Worm (Caenorhabditis elegans) whole organism, young adult: Measurements from ENCODE around the gene ZK856.18.

Experiments
- F33H1.4 ChIP-seq: fragments of 200-800 bp; sonication (Bioruptor generic); IDR thresholded peaks from 2 replicates; pipeline ENCODE4 v1.3.6; 2022; ENCODE audit warnings: missing genetic modification reagents, missing genetic modification characterization, missing compliant biosample characterization
- F55B11.4 ChIP-seq: sonication (generic microtip); optimal IDR thresholded peaks from 2 replicates; lab custom pipeline; 2016; ENCODE audit warnings: missing compliant biosample characterization, missing genetic modification characterization, borderline replicate concordance; ENCODE audit not compliant: insufficient read depth
- F57C9.4 ChIP-seq: sonication (generic microtip); optimal IDR thresholded peaks from 2 replicates; lab custom pipeline; 2017; ENCODE audit warnings: mild to moderate bottlenecking, missing genetic modification characterization, missing compliant biosample characterization
- K11D2.4 ChIP-seq: fragments of 200-800 bp; sonication (Bioruptor generic); IDR thresholded peaks from 2 replicates; pipeline ENCODE4 v1.3.6; 2022; ENCODE audit warnings: missing genetic modification reagents, missing genetic modification characterization, missing compliant biosample characterization
- K12H6.12 ChIP-seq: fragments of 200-800 bp; sonication (Bioruptor generic); optimal IDR thresholded peaks from 2 replicates; lab custom pipeline; 2018; ENCODE audit warnings: mild to moderate bottlenecking, missing genetic modification characterization, missing compliant biosample characterization
- T26A5.8 ChIP-seq: sonication (generic microtip); optimal IDR thresholded peaks from 2 replicates; lab custom pipeline; 2016; ENCODE audit warnings: missing genetic modification characterization, missing compliant biosample characterization
- Y53F4B.3 ChIP-seq: fragments of 200-800 bp; sonication (Bioruptor generic); IDR thresholded peaks from 2 replicates; pipeline ENCODE4 v1.3.6; 2022; ENCODE audit warnings: missing genetic modification reagents, missing genetic modification characterization, missing compliant biosample characterization
- Y79H2A.3 ChIP-seq: fragments of 200-800 bp; sonication (Bioruptor generic); conservative IDR thresholded peaks from 2 replicates; pipeline ENCODE4 v1.3.6; 2022; ENCODE audit warnings: missing genetic modification reagents, missing genetic modification characterization, missing compliant biosample characterization
- ZK185.1 ChIP-seq: sonication (generic microtip); optimal IDR thresholded peaks from 2 replicates; lab custom pipeline; 2016; ENCODE audit warnings: mild to moderate bottlenecking, missing genetic modification characterization, missing compliant biosample characterization; ENCODE audit not compliant: poor library complexity, severe bottlenecking
- akir-1 ChIP-seq: fragments of 200-800 bp; sonication (Bioruptor generic); optimal IDR thresholded peaks from 2 replicates; lab custom pipeline; 2018; ENCODE audit warnings: mild to moderate bottlenecking, missing genetic modification characterization, moderate library complexity, missing compliant biosample characterization
- atf-7 ChIP-seq: sonication (generic microtip); optimal IDR thresholded peaks from 2 replicates; lab custom pipeline; 2017; ENCODE audit warnings: mild to moderate bottlenecking, missing genetic modification characterization, missing compliant biosample characterization
- athp-1 ChIP-seq: sonication (generic microtip); optimal IDR thresholded peaks from 2 replicates; lab custom pipeline; 2017; ENCODE audit warnings: mild to moderate bottlenecking, missing genetic modification characterization, missing compliant biosample characterization
- attf-3 ChIP-seq: fragments of 200-800 bp; sonication (Bioruptor generic); conservative IDR thresholded peaks from 2 replicates; pipeline ENCODE4 v1.3.6; 2022; ENCODE audit warnings: missing genetic modification reagents, missing genetic modification characterization, missing compliant biosample characterization
- attf-5 ChIP-seq: fragments of 200-800 bp; sonication (Bioruptor generic); optimal IDR thresholded peaks from 2 replicates; lab custom pipeline; 2018; ENCODE audit warnings: mild to moderate bottlenecking, missing genetic modification characterization, missing compliant biosample characterization
- ccch-3 ChIP-seq: fragments of 200-800 bp; sonication (Bioruptor generic); optimal IDR thresholded peaks from 2 replicates; lab custom pipeline; 2018; ENCODE audit warnings: mild to moderate bottlenecking, missing genetic modification characterization, missing compliant biosample characterization
- cebp-1 ChIP-seq, 2 experiments: fragments of 200-800 bp in 1 of 2; sonication (Bioruptor generic) in 1 of 2; sonication (generic microtip) in 1 of 2; IDR thresholded peaks in 1 of 2; optimal IDR thresholded peaks in 1 of 2; 2 replicates each; pipeline versions ENCODE4 v1.3.6 to Lab custom; 2017 to 2022; ENCODE audit warnings: missing compliant biosample characterization in 2 of 2, missing genetic modification characterization in 2 of 2, mild to moderate bottlenecking in 1 of 2, missing genetic modification reagents in 1 of 2, moderate library complexity in 1 of 2
- ceh-91 ChIP-seq: fragments of 200-800 bp; sonication (Bioruptor generic); IDR thresholded peaks from 2 replicates; pipeline ENCODE4 v1.3.6; 2022; ENCODE audit warnings: missing genetic modification reagents, missing genetic modification characterization, missing compliant biosample characterization
- chd-7 ChIP-seq: sonication (generic microtip); optimal IDR thresholded peaks from 2 replicates; lab custom pipeline; 2016; ENCODE audit warnings: mild to moderate bottlenecking, missing genetic modification characterization, moderate library complexity, missing compliant biosample characterization
- egl-18 ChIP-seq: fragments of 200-800 bp; sonication (Bioruptor generic); IDR thresholded peaks from 2 replicates; pipeline ENCODE4 v1.3.6; 2022; ENCODE audit warnings: missing genetic modification reagents, missing genetic modification characterization, missing compliant biosample characterization
- fkh-3 ChIP-seq: sonication (generic microtip); optimal IDR thresholded peaks from 2 replicates; lab custom pipeline; 2016; ENCODE audit warnings: mild to moderate bottlenecking, missing genetic modification characterization, missing compliant biosample characterization
- him-1 ChIP-seq: sonication (generic microtip); optimal IDR thresholded peaks from 2 replicates; lab custom pipeline; 2016; ENCODE audit warnings: missing genotype, missing genetic modification reagents, missing genetic modification characterization, missing compliant biosample characterization
- hmg-1.2 ChIP-seq: fragments of 200-800 bp; sonication (Bioruptor generic); IDR thresholded peaks from 2 replicates; pipeline ENCODE4 v1.3.6; 2022; ENCODE audit warnings: missing genetic modification reagents, missing genetic modification characterization, missing compliant biosample characterization
- hsf-1 ChIP-seq: fragments of 200-800 bp; sonication (Bioruptor generic); IDR thresholded peaks from 2 replicates; pipeline ENCODE4 v1.3.6; 2022; ENCODE audit warnings: missing genetic modification reagents, missing genetic modification characterization, missing compliant biosample characterization
- let-607 ChIP-seq, 2 experiments: fragments of 200-800 bp in 1 of 2; sonication (Bioruptor generic) in 1 of 2; sonication (generic microtip) in 1 of 2; optimal IDR thresholded peaks; 2 replicates each; lab custom pipeline; 2016 to 2018; ENCODE audit warnings: mild to moderate bottlenecking in 2 of 2, missing compliant biosample characterization in 2 of 2, missing genetic modification characterization in 2 of 2, moderate library complexity in 2 of 2, missing genotype in 1 of 2
- lin-54 ChIP-seq: fragments of 200-800 bp; sonication (Bioruptor generic); optimal IDR thresholded peaks from 2 replicates; lab custom pipeline; 2018; ENCODE audit warnings: mild to moderate bottlenecking, missing genetic modification characterization, missing compliant biosample characterization
- lsl-1 ChIP-seq: fragments of 200-800 bp; sonication (Bioruptor generic); optimal IDR thresholded peaks from 2 replicates; lab custom pipeline; 2018; ENCODE audit warnings: mild to moderate bottlenecking, missing genetic modification characterization, moderate library complexity, missing compliant biosample characterization
- lsy-27 ChIP-seq: sonication (generic microtip); optimal IDR thresholded peaks from 2 replicates; lab custom pipeline; 2017; ENCODE audit warnings: missing genetic modification characterization, mild to moderate bottlenecking, missing compliant biosample characterization, antibody characterized with exemption, missing genotype, borderline replicate concordance; ENCODE audit not compliant: insufficient read depth
- madf-3 ChIP-seq: fragments of 200-800 bp; sonication (Bioruptor generic); IDR thresholded peaks from 2 replicates; pipeline ENCODE4 v1.3.6; 2022; ENCODE audit warnings: missing genetic modification reagents, missing genetic modification characterization, missing compliant biosample characterization
- madf-6 ChIP-seq: fragments of 200-800 bp; sonication (Bioruptor generic); IDR thresholded peaks from 2 replicates; pipeline ENCODE4 v1.3.6; 2022; ENCODE audit warnings: missing genetic modification reagents, missing genetic modification characterization, missing compliant biosample characterization
- nfya-1 ChIP-seq: sonication (generic microtip); optimal IDR thresholded peaks from 2 replicates; lab custom pipeline; 2017; ENCODE audit warnings: antibody characterized with exemption, missing compliant biosample characterization, missing genetic modification characterization, borderline replicate concordance; ENCODE audit not compliant: insufficient read depth
- nhr-80 ChIP-seq: sonication (generic microtip); optimal IDR thresholded peaks from 2 replicates; lab custom pipeline; 2016; ENCODE audit warnings: missing genetic modification characterization, missing compliant biosample characterization
- pbrm-1 ChIP-seq: fragments of 200-800 bp; sonication (Bioruptor generic); IDR thresholded peaks from 2 replicates; pipeline ENCODE4 v1.3.6; 2022; ENCODE audit warnings: missing genetic modification reagents, missing genetic modification characterization, missing compliant biosample characterization
- pha-4 ChIP-seq: fragments of 150-350 bp; sonication (generic microtip); optimal IDR thresholded peaks from 2 replicates; lab custom pipeline; 2014; ENCODE audit warnings: missing biosample characterization, missing genetic modification reagents, missing genetic modification characterization
- repo-1 ChIP-seq: sonication (generic microtip); optimal IDR thresholded peaks from 2 replicates; lab custom pipeline; 2017; ENCODE audit warnings: mild to moderate bottlenecking, missing genetic modification characterization, missing compliant biosample characterization
- sdz-38 ChIP-seq: sonication (generic microtip); optimal IDR thresholded peaks from 2 replicates; lab custom pipeline; 2016; ENCODE audit warnings: missing genotype, missing genetic modification characterization, missing compliant biosample characterization
- snpc-3.4 ChIP-seq: sonication (generic microtip); optimal IDR thresholded peaks from 2 replicates; lab custom pipeline; 2017; ENCODE audit warnings: missing genetic modification characterization, mild to moderate bottlenecking, missing compliant biosample characterization, antibody characterized with exemption, moderate library complexity, missing genotype, missing genetic modification reagents
- snpc-4 ChIP-seq, 5 experiments: fragments of 150-350 bp in 1 of 5; sonication (generic microtip) in 4 of 5; optimal IDR thresholded peaks; 2 replicates each; lab custom pipeline; 2014 to 2018; ENCODE audit warnings: missing genetic modification characterization in 5 of 5, missing biosample characterization in 3 of 5, antibody characterized with exemption in 2 of 5, mild to moderate bottlenecking in 2 of 5, missing compliant biosample characterization in 2 of 5, missing genotype in 2 of 5, moderate library complexity in 2 of 5, missing genetic modification reagents in 1 of 5
- somi-1 ChIP-seq: fragments of 200-800 bp; sonication (Bioruptor generic); optimal IDR thresholded peaks from 2 replicates; lab custom pipeline; 2018; ENCODE audit warnings: mild to moderate bottlenecking, missing genetic modification characterization, missing compliant biosample characterization
- tlf-1 ChIP-seq: fragments of 200-800 bp; sonication (Bioruptor generic); optimal IDR thresholded peaks from 2 replicates; lab custom pipeline; 2018; ENCODE audit warnings: mild to moderate bottlenecking, missing genetic modification characterization, missing compliant biosample characterization
- zfh-2 ChIP-seq: fragments of 200-800 bp; sonication (Bioruptor generic); conservative IDR thresholded peaks from 2 replicates; pipeline ENCODE4 v1.3.6; 2022; ENCODE audit warnings: missing genetic modification reagents, missing genetic modification characterization, missing compliant biosample characterization
- ztf-18 ChIP-seq: sonication (generic microtip); optimal IDR thresholded peaks from 2 replicates; lab custom pipeline; 2016; ENCODE audit warnings: missing genotype, mild to moderate bottlenecking, missing genetic modification characterization, missing compliant biosample characterization
- ztf-26 ChIP-seq: sonication (generic microtip); optimal IDR thresholded peaks from 2 replicates; lab custom pipeline; 2017; ENCODE audit warnings: missing genetic modification characterization, missing compliant biosample characterization
- ztf-28 ChIP-seq: fragments of 200-800 bp; sonication (Bioruptor generic); IDR thresholded peaks from 2 replicates; pipeline ENCODE4 v1.3.6; 2022; ENCODE audit warnings: missing genetic modification reagents, missing genetic modification characterization, missing compliant biosample characterization

Gene ZK856.18

DNA sequence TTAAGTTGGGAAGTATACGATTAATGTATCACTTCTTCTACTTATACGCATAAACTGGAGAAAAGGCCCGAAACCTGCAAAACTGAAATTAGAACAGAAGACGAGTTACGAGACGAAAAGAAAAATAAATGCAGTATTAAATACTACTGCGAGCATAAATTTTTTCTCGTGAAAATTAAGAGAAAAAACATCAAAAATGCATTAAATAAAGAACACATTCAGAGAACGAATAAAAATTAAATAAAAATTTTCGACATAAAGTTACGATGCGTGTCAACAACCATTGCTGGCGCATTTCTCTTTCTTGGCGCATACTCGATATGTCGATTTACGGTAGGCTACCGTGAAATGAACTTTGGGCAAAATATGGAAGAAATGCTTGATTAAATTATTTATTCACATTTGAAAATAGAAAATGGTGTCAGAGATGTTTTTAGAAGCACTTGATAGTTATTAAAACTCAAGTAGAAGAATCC lies 19.1 kb upstream of the ZK856.18 start, which contains the start of the genes ZK856.19 and ZK856.11 (continued):
- TF ChIP-seq egl-18 (GFP tag; lab: Robert Waterston, UW) (no peak), pbrm-1 (GFP tag; lab: Robert Waterston, UW) (0 out of 2 replicates have a peak, but pooled peaks have one; percentile 20), lsy-27 (tag; lab: Kevin White, UChicago) (no peak), pha-4 (tag; lab: Kevin White, UChicago) (no peak), F33H1.4 (no peak), attf-3 (no peak), T26A5.8 (tag; lab: Kevin White, UChicago) (no peak), F55B11.4 (no peak)
- TF ChIP-seq, all 124 proteins: peak for 25

DNA sequence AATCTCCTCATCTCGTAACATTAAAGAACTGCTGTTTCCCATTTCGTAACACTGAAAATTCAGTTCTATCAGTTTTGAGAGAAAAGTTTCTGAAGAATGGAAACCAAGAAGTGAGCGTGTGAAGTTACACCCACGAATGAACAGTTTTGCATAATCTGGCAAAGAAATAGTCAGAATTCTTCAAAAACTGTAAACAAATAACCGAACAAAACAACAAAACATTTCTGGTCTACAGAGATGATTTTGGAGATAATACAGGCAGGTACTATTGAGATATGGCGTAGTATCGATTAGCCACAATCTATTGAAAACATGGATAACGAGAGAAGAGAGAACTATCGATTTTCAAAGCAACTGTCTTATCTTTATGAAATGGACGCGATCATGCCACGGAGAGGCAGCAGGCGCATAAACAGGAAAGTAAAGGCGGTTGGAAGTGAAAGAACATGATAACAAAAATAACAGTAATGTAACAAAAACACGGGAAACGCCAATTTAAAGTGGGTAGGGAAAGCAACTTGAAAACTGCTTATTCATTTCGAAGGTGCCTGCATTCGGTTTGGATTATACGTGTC lies 17.7 kb upstream of the ZK856.18 start, which contains the start of gene chpf-1:
chpf-1 (minus strand) TSS at position 51 of the 575 bp plus-strand sequence.
- TF ChIP-seq attf-5 (GFP tag; lab: Kevin White, UChicago) (no peak), him-1 (tag; lab: Kevin White, UChicago) (no peak), fkh-3 (tag; lab: Kevin White, UChicago) (no peak), ztf-18 (peak; percentile 56), somi-1 (GFP tag; lab: Kevin White, UChicago) (no peak), madf-6 (GFP tag; lab: Robert Waterston, UW) (0 out of 2 replicates have a peak, but pooled peaks have one; percentile 17), tlf-1 (GFP tag; lab: Kevin White, UChicago) (no peak), K11D2.4 (GFP tag; lab: Robert Waterston, UW) (no peak), hsf-1 (GFP tag; lab: Robert Waterston, UW) (no peak), ccch-3 (no peak), nfya-1 (tag; lab: Kevin White, UChicago) (no peak), lsy-27 (tag; lab: Kevin White, UChicago) (no peak), athp-1 (tag; lab: Kevin White, UChicago) (no peak), K12H6.12 (no peak), madf-3 (GFP tag; lab: Robert Waterston, UW) (no peak), lin-54 (GFP tag; lab: Kevin White, UChicago) (no peak), egl-18 (GFP tag; lab: Robert Waterston, UW) (no peak), hmg-1.2 (GFP tag; lab: Robert Waterston, UW) (no peak), snpc-4 (GFP tag; optimal IDR thresholded peaks at IDR 0.05; lab: Kevin White, UChicago) (no peak), snpc-4 (tag; optimal IDR thresholded peaks at IDR 0.05; lab: Kevin White, UChicago) (peak in 2 of 4 experiments; percentile 33 to 36), ZK185.1 (no peak), chd-7 (tag; lab: Kevin White, UChicago) (no peak), lsl-1 (GFP tag; lab: Kevin White, UChicago) (no peak), F57C9.4 (tag; lab: Kevin White, UChicago) (no peak), snpc-3.4 (tag; lab: Kevin White, UChicago) (no peak), F33H1.4 (no peak), atf-7 (tag; lab: Kevin White, UChicago) (no peak), sdz-38 (no peak), pbrm-1 (GFP tag; lab: Robert Waterston, UW) (no peak), nhr-80 (peak; percentile 65), repo-1 (tag; lab: Kevin White, UChicago) (no peak), let-607 (tag; optimal IDR thresholded peaks at IDR 0.05; lab: Kevin White, UChicago) (no peak), ztf-26 (tag; lab: Kevin White, UChicago) (no peak), attf-3 (no peak), Y79H2A.3 (GFP tag; lab: Robert Waterston, UW) (no peak), zfh-2 (no peak), akir-1 (GFP tag; lab: Kevin White, UChicago) (no peak), cebp-1 (GFP tag; IDR thresholded peaks at IDR 0.05; lab: Robert Waterston, UW) (no peak), cebp-1 (tag; optimal IDR thresholded peaks at IDR 0.05; lab: Kevin White, UChicago) (peak; percentile 2), ceh-91 (GFP tag; lab: Robert Waterston, UW) (no peak), ztf-28 (GFP tag; lab: Robert Waterston, UW) (no peak), Y53F4B.3 (no peak)
